Worm (Caenorhabditis elegans) whole organism, early embryonic: ENCODE data around the gene C15H9.3.

Source experiments
- B0310.2 ChIP-seq: sonication (generic microtip); optimal IDR thresholded peaks from 2 replicates; lab custom pipeline; 2016; ENCODE audit warnings: mild to moderate bottlenecking, missing genetic modification characterization, missing compliant biosample characterization
- ama-1 ChIP-seq: fragments of 150-350 bp; optimal IDR thresholded peaks from 2 replicates; lab custom pipeline; 2014
- ceh-13 ChIP-seq: fragments of 200-800 bp; sonication (Bioruptor generic); optimal IDR thresholded peaks from 2 replicates; lab custom pipeline; 2018; ENCODE audit warnings: mild to moderate bottlenecking, missing genetic modification characterization, missing compliant biosample characterization
- ceh-36 ChIP-seq: sonication (generic microtip); optimal IDR thresholded peaks from 2 replicates; lab custom pipeline; 2016; ENCODE audit warnings: missing genetic modification characterization, inconsistent platforms, missing compliant biosample characterization
- ets-7 ChIP-seq: sonication (generic microtip); optimal IDR thresholded peaks from 2 replicates; lab custom pipeline; 2016; ENCODE audit warnings: missing genotype, missing genetic modification characterization, missing compliant biosample characterization
- flt-1 ChIP-seq: fragments of 200-800 bp; sonication (Bioruptor generic); IDR thresholded peaks from 2 replicates; pipeline ENCODE4 v1.3.6; 2022; ENCODE audit warnings: missing genetic modification characterization, missing compliant biosample characterization
- hmbx-1 ChIP-seq: sonication (generic microtip); optimal IDR thresholded peaks from 2 replicates; lab custom pipeline; 2016; ENCODE audit warnings: mild to moderate bottlenecking, missing genetic modification characterization, missing compliant biosample characterization
- hmg-4 ChIP-seq: fragments of 200-800 bp; sonication (Bioruptor generic); optimal IDR thresholded peaks from 2 replicates; lab custom pipeline; 2018; ENCODE audit warnings: mild to moderate bottlenecking, missing genetic modification characterization, missing compliant biosample characterization
- pes-1 ChIP-seq: fragments of 200-800 bp; sonication (Bioruptor generic); IDR thresholded peaks from 2 replicates; pipeline ENCODE4 v1.3.6; 2022; ENCODE audit warnings: missing genetic modification reagents, missing genetic modification characterization, missing compliant biosample characterization

DNA sequence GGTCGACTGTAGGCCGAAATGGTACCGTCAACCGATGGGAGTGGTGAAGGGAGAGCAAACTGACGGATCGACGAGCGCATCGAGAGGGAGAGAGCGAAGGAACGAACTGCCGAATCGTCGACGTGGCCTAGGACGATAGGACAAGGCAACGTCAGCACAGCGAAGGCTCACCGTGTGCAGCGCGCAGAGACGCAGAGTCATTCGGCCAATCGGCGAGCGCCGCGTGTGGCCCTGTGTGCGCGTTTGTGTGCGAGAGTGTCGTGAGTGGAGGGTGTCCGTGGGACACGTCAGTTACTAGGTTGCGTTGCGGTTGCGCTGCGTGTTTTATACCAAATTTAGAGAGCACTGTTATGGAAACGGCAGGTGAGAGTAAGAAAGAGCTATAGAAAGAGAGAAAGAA, 23.6 kb upstream of the C15H9.3 start, which contains the start of gene hsp-3:
- TF ChIP-seq ceh-13 (GFP tag; lab: Kevin White, UChicago), result no peak
- peak; percentile 48 for TF ChIP-seq hmg-4
- TF ChIP-seq ceh-36, result no peak
- no peak for TF ChIP-seq ama-1 (lab: Kevin White, UChicago)
- no peak for TF ChIP-seq pes-1
- TF ChIP-seq flt-1 (GFP tag; lab: Robert Waterston, UW), result 0 out of 2 replicates have a peak, but pooled peaks have one; percentile 36
- TF ChIP-seq ets-7 (tag; lab: Kevin White, UChicago), result peak; percentile 5
- TF ChIP-seq hmbx-1 (tag; lab: Kevin White, UChicago), result no peak
- peak; percentile 49 for TF ChIP-seq B0310.2 (tag; lab: Kevin White, UChicago)
